Fruit fly (Drosophila melanogaster) whole organism, embryonic: ENCODE results near the gene DhpD.
A peak's percentile ranks its signal among the peaks of the same experiment; 100 is the strongest.

Experiments used
- CG10267 ChIP-seq: fragments of 200-800 bp; sonication (Bioruptor generic); optimal IDR thresholded peaks from 2 replicates; lab custom pipeline; 2018; ENCODE audit warnings: missing biosample characterization, mild to moderate bottlenecking, missing genetic modification characterization, moderate library complexity
- CG10321 ChIP-seq: fragments of 200-800 bp; sonication (Bioruptor generic); IDR thresholded peaks from 2 replicates; pipeline ENCODE4 v1.3.6; 2022; ENCODE audit warnings: missing biosample characterization, missing genetic modification characterization
- CG11247 ChIP-seq: fragments of 200-800 bp; sonication (Bioruptor generic); IDR thresholded peaks from 2 replicates; pipeline ENCODE4 v1.3.6; 2022; ENCODE audit warnings: missing biosample characterization, missing genetic modification characterization
- CG12071 ChIP-seq: fragments of 200-800 bp; sonication (Bioruptor generic); optimal IDR thresholded peaks from 3 replicates; lab custom pipeline; 2018; ENCODE audit warnings: missing biosample characterization, mild to moderate bottlenecking, missing genetic modification characterization
- CG13424 ChIP-seq: fragments of 200-800 bp; sonication (Bioruptor generic); optimal IDR thresholded peaks from 2 replicates; lab custom pipeline; 2019; ENCODE audit warnings: missing biosample characterization, mild to moderate bottlenecking, missing genetic modification characterization, moderate library complexity
- CG14050 ChIP-seq: fragments of 200-800 bp; sonication (Bioruptor generic); IDR thresholded peaks from 3 replicates; pipeline ENCODE4 v1.3.6; 2022; ENCODE audit warnings: missing biosample characterization, missing genetic modification characterization
- CG15601 ChIP-seq: fragments of 200-800 bp; sonication (Bioruptor generic); optimal IDR thresholded peaks from 3 replicates; lab custom pipeline; 2019; ENCODE audit warnings: missing biosample characterization, mild to moderate bottlenecking, missing genetic modification characterization, moderate library complexity
- CG16813 ChIP-seq: fragments of 200-800 bp; sonication (Bioruptor generic); IDR thresholded peaks from 3 replicates; pipeline ENCODE4 v1.3.6; 2022; ENCODE audit warnings: missing biosample characterization, missing genetic modification characterization; ENCODE audit not compliant: partially characterized antibody
- CG17361 ChIP-seq: fragments of 200-800 bp; sonication (Bioruptor generic); IDR thresholded peaks from 3 replicates; pipeline ENCODE4 v1.3.6; 2022; ENCODE audit warnings: missing biosample characterization, missing genetic modification characterization
- CG17802 ChIP-seq: fragments of 200-800 bp; sonication (Bioruptor generic); optimal IDR thresholded peaks from 2 replicates; lab custom pipeline; 2018; ENCODE audit warnings: missing biosample characterization, mild to moderate bottlenecking, missing genetic modification characterization, moderate library complexity
- CG2199 ChIP-seq: fragments of 200-800 bp; sonication (Bioruptor generic); IDR thresholded peaks from 3 replicates; pipeline ENCODE4 v1.3.6; 2022; ENCODE audit warnings: missing biosample characterization, missing genetic modification characterization
- CG30403 ChIP-seq: fragments of 200-800 bp; sonication (Bioruptor generic); optimal IDR thresholded peaks from 3 replicates; lab custom pipeline; 2016; ENCODE audit warnings: missing biosample characterization, missing genetic modification characterization
- CG4282 ChIP-seq: fragments of 200-800 bp; sonication (Bioruptor generic); optimal IDR thresholded peaks from 2 replicates; lab custom pipeline; 2016; ENCODE audit warnings: missing biosample characterization, missing genetic modification characterization
- CG5953 ChIP-seq: fragments of 200-800 bp; sonication (Bioruptor generic); IDR thresholded peaks from 2 replicates; pipeline ENCODE4 v1.3.6; 2022; ENCODE audit warnings: missing biosample characterization, missing genetic modification characterization
- CG7556 ChIP-seq: fragments of 200-800 bp; sonication (Bioruptor generic); optimal IDR thresholded peaks from 2 replicates; lab custom pipeline; 2017; ENCODE audit warnings: missing biosample characterization, mild to moderate bottlenecking, missing genetic modification characterization
- CG7786 ChIP-seq: fragments of 200-800 bp; sonication (Bioruptor generic); optimal IDR thresholded peaks from 2 replicates; lab custom pipeline; 2016; ENCODE audit warnings: missing biosample characterization, missing genetic modification characterization
- D19A ChIP-seq: fragments of 200-800 bp; optimal IDR thresholded peaks from 3 replicates; lab custom pipeline; 2019; ENCODE audit warnings: missing biosample characterization, mild to moderate bottlenecking, missing genetic modification characterization, moderate library complexity
- E2f1 ChIP-seq: fragments of 200-800 bp; sonication (Bioruptor generic); IDR thresholded peaks from 2 replicates; pipeline ENCODE4 v1.3.6; 2022; ENCODE audit warnings: missing biosample characterization, missing genetic modification characterization
- ERR ChIP-seq: fragments of 200-800 bp; sonication (Bioruptor generic); optimal IDR thresholded peaks from 2 replicates; lab custom pipeline; 2016; ENCODE audit warnings: missing biosample characterization, missing genetic modification characterization
- Hr51 ChIP-seq, 2 experiments: fragments of 200-800 bp; sonication (Bioruptor generic); optimal IDR thresholded peaks; 2 replicates in 1 of 2; 3 replicates in 1 of 2; lab custom pipeline; 2016 to 2018; ENCODE audit warnings: missing biosample characterization in 2 of 2, missing genetic modification characterization in 2 of 2, mild to moderate bottlenecking in 1 of 2, moderate library complexity in 1 of 2
- Lim3 ChIP-seq: fragments of 200-800 bp; sonication (Bioruptor generic); IDR thresholded peaks from 2 replicates; pipeline ENCODE4 v1.3.6; 2022; ENCODE audit warnings: missing biosample characterization, missing genetic modification characterization
- Lpt ChIP-seq: fragments of >200 bp; optimal IDR thresholded peaks from 2 replicates; lab custom pipeline; 2018; ENCODE audit warnings: missing biosample characterization, missing genetic modification characterization
- Mad ChIP-seq: fragments of 200-800 bp; sonication (Bioruptor generic); optimal IDR thresholded peaks from 2 replicates; lab custom pipeline; 2016; ENCODE audit warnings: missing biosample characterization, missing genetic modification characterization
- NC2α ChIP-seq: fragments of 200-800 bp; sonication (Bioruptor generic); optimal IDR thresholded peaks from 2 replicates; lab custom pipeline; 2016; ENCODE audit warnings: missing biosample characterization, missing genetic modification characterization
- Poxn ChIP-seq: fragments of 200-800 bp; sonication (Bioruptor generic); IDR thresholded peaks from 2 replicates; pipeline ENCODE4 v1.3.6; 2022; ENCODE audit warnings: missing biosample characterization, missing genetic modification characterization
- Sox100B ChIP-seq: fragments of 200-800 bp; sonication (Bioruptor generic); optimal IDR thresholded peaks from 3 replicates; lab custom pipeline; 2018; ENCODE audit warnings: missing biosample characterization, mild to moderate bottlenecking, missing genetic modification characterization
- bab2 ChIP-seq: fragments of 200-800 bp; sonication (Bioruptor generic); optimal IDR thresholded peaks from 2 replicates; lab custom pipeline; 2016; ENCODE audit warnings: missing biosample characterization, missing genetic modification characterization
- cas ChIP-seq: fragments of 200-800 bp; sonication (Bioruptor generic); IDR thresholded peaks from 2 replicates; pipeline ENCODE4 v1.3.6; 2022; ENCODE audit warnings: missing biosample characterization, missing genetic modification characterization
- cg ChIP-seq: fragments of 200-800 bp; sonication (Bioruptor generic); optimal IDR thresholded peaks from 3 replicates; lab custom pipeline; 2019; ENCODE audit warnings: missing biosample characterization, mild to moderate bottlenecking, missing genetic modification characterization, moderate library complexity
- chinmo ChIP-seq: fragments of 200-800 bp; sonication (Bioruptor generic); IDR thresholded peaks from 4 replicates; pipeline ENCODE4 v1.3.6; 2022; ENCODE audit warnings: missing biosample characterization, missing genetic modification characterization; ENCODE audit not compliant: partially characterized antibody
- chm ChIP-seq: fragments of 200-800 bp; sonication (Bioruptor generic); IDR thresholded peaks from 2 replicates; pipeline ENCODE4 v1.3.6; 2022; ENCODE audit warnings: missing biosample characterization, missing genetic modification characterization
- dan ChIP-seq: fragments of 200-800 bp; sonication (Bioruptor generic); IDR thresholded peaks from 2 replicates; pipeline ENCODE4 v1.3.6; 2022; ENCODE audit warnings: missing biosample characterization, missing genetic modification characterization
- dmrt11E ChIP-seq: fragments of 200-800 bp; sonication (Bioruptor generic); optimal IDR thresholded peaks from 3 replicates; lab custom pipeline; 2018; ENCODE audit warnings: missing biosample characterization, mild to moderate bottlenecking, missing genetic modification characterization, moderate library complexity
- eve ChIP-seq, 2 experiments: fragments of >200 bp; optimal IDR thresholded peaks; 2 replicates each; lab custom pipeline; 2017; ENCODE audit warnings: missing biosample characterization in 2 of 2, missing genetic modification characterization in 2 of 2
- fd102C ChIP-seq: fragments of 200-800 bp; sonication (Bioruptor generic); optimal IDR thresholded peaks from 2 replicates; lab custom pipeline; 2018; ENCODE audit warnings: missing biosample characterization, mild to moderate bottlenecking, missing genetic modification characterization, moderate library complexity
- gcm2 ChIP-seq: fragments of 200-800 bp; sonication (Bioruptor generic); optimal IDR thresholded peaks from 2 replicates; lab custom pipeline; 2016; ENCODE audit warnings: missing biosample characterization, missing genetic modification characterization
- gem ChIP-seq: fragments of 200-800 bp; sonication (Bioruptor generic); optimal IDR thresholded peaks from 2 replicates; lab custom pipeline; 2019; ENCODE audit warnings: missing biosample characterization, mild to moderate bottlenecking, missing genetic modification characterization, moderate library complexity
- nmo ChIP-seq: fragments of 200-800 bp; sonication (Bioruptor generic); optimal IDR thresholded peaks from 2 replicates; lab custom pipeline; 2018; ENCODE audit warnings: missing biosample characterization, mild to moderate bottlenecking, missing genetic modification characterization, moderate library complexity
- oc ChIP-seq: fragments of 200-800 bp; sonication (Bioruptor generic); optimal IDR thresholded peaks from 2 replicates; lab custom pipeline; 2018; ENCODE audit warnings: missing biosample characterization, mild to moderate bottlenecking, missing genetic modification characterization, moderate library complexity
- onecut ChIP-seq: fragments of 200-800 bp; sonication (Bioruptor generic); IDR thresholded peaks from 2 replicates; pipeline ENCODE4 v1.3.6; 2022; ENCODE audit warnings: missing biosample characterization, missing genetic modification characterization
- peb ChIP-seq: fragments of 200-800 bp; sonication (Bioruptor generic); IDR thresholded peaks from 2 replicates; pipeline ENCODE4 v1.3.6; 2022; ENCODE audit warnings: missing biosample characterization, missing genetic modification characterization
- ranshi ChIP-seq: fragments of 200-800 bp; sonication (Bioruptor generic); IDR thresholded peaks from 2 replicates; pipeline ENCODE4 v1.3.6; 2022; ENCODE audit warnings: missing biosample characterization, missing genetic modification characterization
- repo ChIP-seq: fragments of 200-800 bp; sonication (Bioruptor generic); optimal IDR thresholded peaks from 2 replicates; lab custom pipeline; 2016; ENCODE audit warnings: missing biosample characterization, missing genetic modification characterization
- row ChIP-seq: fragments of 200-800 bp; sonication (Bioruptor generic); IDR thresholded peaks from 3 replicates; pipeline ENCODE4 v1.3.6; 2022; ENCODE audit warnings: missing biosample characterization, missing genetic modification characterization
- sisA ChIP-seq: fragments of 200-800 bp; sonication (Bioruptor generic); IDR thresholded peaks from 2 replicates; pipeline ENCODE4 v1.3.6; 2022; ENCODE audit warnings: missing biosample characterization, missing genetic modification characterization
- sqz ChIP-seq: fragments of 200-800 bp; sonication (Bioruptor generic); optimal IDR thresholded peaks from 3 replicates; lab custom pipeline; 2018; ENCODE audit warnings: missing biosample characterization, mild to moderate bottlenecking, missing genetic modification characterization
- ssp ChIP-seq: fragments of 200-800 bp; sonication (Bioruptor generic); IDR thresholded peaks from 2 replicates; pipeline ENCODE4 v1.3.6; 2022; ENCODE audit warnings: missing biosample characterization, missing genetic modification characterization
- stc ChIP-seq: fragments of 200-800 bp; sonication (Bioruptor generic); IDR thresholded peaks from 2 replicates; pipeline ENCODE4 v1.3.6; 2022; ENCODE audit warnings: missing biosample characterization, missing genetic modification characterization
- sug ChIP-seq: fragments of 200-800 bp; optimal IDR thresholded peaks from 2 replicates; lab custom pipeline; 2019; ENCODE audit warnings: missing biosample characterization, mild to moderate bottlenecking, missing genetic modification characterization, moderate library complexity
- vvl ChIP-seq: fragments of 200-800 bp; sonication (Bioruptor generic); IDR thresholded peaks from 2 replicates; pipeline ENCODE4 v1.3.6; 2022; ENCODE audit warnings: missing biosample characterization, missing genetic modification characterization
- wek ChIP-seq: fragments of 200-800 bp; sonication (Bioruptor generic); optimal IDR thresholded peaks from 3 replicates; lab custom pipeline; 2018; ENCODE audit warnings: missing biosample characterization, mild to moderate bottlenecking, missing genetic modification characterization, moderate library complexity

Gene DhpD

DNA sequence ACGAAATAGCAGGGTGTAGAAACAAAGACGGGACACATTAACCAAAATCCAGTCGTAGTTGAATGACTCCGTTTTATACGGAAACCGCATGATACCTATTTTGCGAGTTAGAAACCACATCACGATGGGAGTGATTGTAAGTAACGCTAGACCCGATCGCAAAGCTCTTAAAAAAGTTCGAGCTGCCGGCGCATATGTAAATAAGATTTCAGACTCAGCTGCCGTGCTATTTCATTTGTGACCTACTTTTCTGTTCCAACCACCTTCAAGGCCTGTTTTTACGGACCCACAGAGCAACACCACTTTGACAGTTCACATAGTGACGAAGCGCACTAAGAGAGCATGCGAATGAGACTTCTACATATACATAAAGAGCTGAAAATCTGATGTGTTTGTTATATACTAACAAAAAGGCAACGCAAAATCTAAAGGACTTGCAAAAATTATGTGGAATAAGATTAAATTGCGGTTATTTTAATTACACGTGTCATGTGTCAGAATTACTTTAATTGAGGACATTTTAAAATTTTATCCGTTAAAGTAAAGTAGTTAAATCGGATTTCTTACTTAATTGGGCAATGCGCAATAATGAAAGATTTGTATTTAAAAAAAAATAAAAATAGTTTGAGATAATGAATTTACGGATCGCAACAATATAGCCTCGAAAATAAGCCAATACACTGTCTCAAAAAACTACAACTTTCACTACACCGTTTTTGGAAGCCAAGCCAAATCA, 50.1 kb downstream of the DhpD start (continued):
- TF ChIP-seq Sox100B (GFP tag; lab: Kevin White, UChicago) (peak; percentile 0), eve (GFP tag; optimal IDR thresholded peaks at IDR 0.05; lab: Kevin White, UChicago) (no peak), E2f1 (GFP tag; lab: Robert Waterston, UW) (no peak), onecut (GFP tag; lab: Robert Waterston, UW) (no peak), Lim3 (GFP tag; lab: Robert Waterston, UW) (no peak), oc (no peak), Lpt (GFP tag; lab: Kevin White, UChicago) (no peak), gem (tag; lab: Kevin White, UChicago) (peak; percentile 12), chm (GFP tag; lab: Robert Waterston, UW) (no peak), vvl (GFP tag; lab: Robert Waterston, UW) (peak; percentile 52; the same call in 1 of the 2 replicates), cas (GFP tag; lab: Robert Waterston, UW) (no peak), peb (GFP tag; lab: Robert Waterston, UW) (no peak), stc (GFP tag; lab: Robert Waterston, UW) (no peak), nmo (GFP tag; lab: Kevin White, UChicago) (no peak), dan (GFP tag; lab: Robert Waterston, UW) (no peak), CG14050 (GFP tag; lab: Robert Waterston, UW) (no peak), CG17802 (peak; percentile 47), D19A (no peak), ERR (GFP tag; lab: Kevin White, UChicago) (no peak), chinmo (GFP tag; lab: Robert Waterston, UW) (peak; percentile 67; the same call in 1 of the 4 replicates), repo (GFP tag; lab: Kevin White, UChicago) (no peak), CG10321 (GFP tag; lab: Robert Waterston, UW) (no peak), CG12071 (GFP tag; lab: Kevin White, UChicago) (no peak), Poxn (GFP tag; lab: Robert Waterston, UW) (no peak), CG15601 (tag; lab: Kevin White, UChicago) (no peak), sug (tag; lab: Kevin White, UChicago) (no peak), CG7786 (no peak), CG7556 (no peak), CG5953 (no peak), Hr51 (GFP tag; optimal IDR thresholded peaks at IDR 0.05; lab: Kevin White, UChicago) (peak in 1 of 2 experiments; percentile 11), ranshi (GFP tag; lab: Robert Waterston, UW) (no peak), ssp (no peak), NC2α (GFP tag; lab: Kevin White, UChicago) (no peak), CG13424 (no peak), row (GFP tag; lab: Robert Waterston, UW) (peak; percentile 15; the same call in 1 of the 3 replicates), CG16813 (GFP tag; lab: Robert Waterston, UW) (no peak), CG11247 (GFP tag; lab: Robert Waterston, UW) (no peak), CG30403 (GFP tag; lab: Kevin White, UChicago) (peak; percentile 22), Mad (GFP tag; lab: Kevin White, UChicago) (no peak), bab2 (no peak), dmrt11E (tag; lab: Kevin White, UChicago) (no peak), cg (no peak), CG17361 (0 out of 3 replicates have a peak, but pooled peaks have one; percentile 12), wek (no peak), sisA (no peak), fd102C (no peak), sqz (GFP tag; lab: Kevin White, UChicago) (no peak), CG2199 (peak; percentile 85), CG4282 (no peak), gcm2 (GFP tag; lab: Kevin White, UChicago) (no peak), CG10267 (tag; lab: Kevin White, UChicago) (no peak)
